Worm (Caenorhabditis elegans) whole organism, mixed stage, embryonic: Measurements from ENCODE around the gene hacl-1.

Experiments
- M03D4.4 ChIP-seq: sonication (generic microtip); optimal IDR thresholded peaks from 2 replicates; lab custom pipeline; 2017; ENCODE audit warnings: mild to moderate bottlenecking, missing genetic modification characterization, missing compliant biosample characterization
- bed-3 ChIP-seq: fragments of 200-800 bp; sonication (Bioruptor generic); optimal IDR thresholded peaks from 3 replicates; lab custom pipeline; 2018; ENCODE audit warnings: mild to moderate bottlenecking, missing genetic modification characterization, moderate library complexity, missing compliant biosample characterization
- blmp-1 ChIP-seq: fragments of 150-350 bp; optimal IDR thresholded peaks from 2 replicates; lab custom pipeline; 2014; ENCODE audit warnings: missing biosample characterization, missing genetic modification characterization
- ceh-39 ChIP-seq: fragments of 150-350 bp; optimal IDR thresholded peaks from 2 replicates; lab custom pipeline; 2014; ENCODE audit warnings: missing biosample characterization, missing genetic modification characterization
- ceh-43 ChIP-seq: fragments of 200-800 bp; sonication (Bioruptor generic); optimal IDR thresholded peaks from 2 replicates; lab custom pipeline; 2018; ENCODE audit warnings: mild to moderate bottlenecking, missing genetic modification characterization, moderate library complexity, missing compliant biosample characterization
- ceh-83 ChIP-seq: fragments of 200-800 bp; sonication (Bioruptor generic); optimal IDR thresholded peaks from 2 replicates; lab custom pipeline; 2018; ENCODE audit warnings: mild to moderate bottlenecking, missing genetic modification characterization, missing compliant biosample characterization
- ces-1 ChIP-seq: fragments of 150-350 bp; optimal IDR thresholded peaks from 2 replicates; lab custom pipeline; 2014; ENCODE audit warnings: missing biosample characterization, missing genetic modification reagents, missing genetic modification characterization
- cnd-1 ChIP-seq: fragments of 200-800 bp; sonication (Bioruptor generic); optimal IDR thresholded peaks from 2 replicates; lab custom pipeline; 2018; ENCODE audit warnings: mild to moderate bottlenecking, missing genetic modification characterization, missing compliant biosample characterization
- elt-3 ChIP-seq: fragments of 150-350 bp; optimal IDR thresholded peaks from 2 replicates; lab custom pipeline; 2014; ENCODE audit warnings: missing biosample characterization, missing genetic modification characterization
- flh-1 ChIP-seq: fragments of 200-800 bp; sonication (Bioruptor generic); optimal IDR thresholded peaks from 2 replicates; lab custom pipeline; 2018; ENCODE audit warnings: mild to moderate bottlenecking, missing genetic modification characterization, moderate library complexity, missing compliant biosample characterization
- ham-2 ChIP-seq: fragments of 200-800 bp; sonication (Bioruptor generic); optimal IDR thresholded peaks from 2 replicates; lab custom pipeline; 2018; ENCODE audit warnings: mild to moderate bottlenecking, missing genetic modification characterization, missing compliant biosample characterization
- hlh-1 ChIP-seq: fragments of 150-350 bp; optimal IDR thresholded peaks from 2 replicates; lab custom pipeline; 2014; ENCODE audit warnings: missing biosample characterization, missing genetic modification reagents, missing genetic modification characterization
- lin-13 ChIP-seq: fragments of 150-350 bp; optimal IDR thresholded peaks from 2 replicates; lab custom pipeline; 2014; ENCODE audit warnings: missing biosample characterization, missing genetic modification characterization
- lin-32 ChIP-seq: fragments of 200-800 bp; sonication (Bioruptor generic); optimal IDR thresholded peaks from 2 replicates; lab custom pipeline; 2018; ENCODE audit warnings: mild to moderate bottlenecking, missing genetic modification characterization, missing compliant biosample characterization
- lsy-2 ChIP-seq: fragments of 150-350 bp; optimal IDR thresholded peaks from 2 replicates; lab custom pipeline; 2014; ENCODE audit warnings: missing biosample characterization, missing genetic modification characterization
- mab-5 ChIP-seq: fragments of 150-350 bp; optimal IDR thresholded peaks from 2 replicates; lab custom pipeline; 2014; ENCODE audit warnings: missing biosample characterization, missing genetic modification characterization
- mep-1 ChIP-seq: fragments of 150-350 bp; optimal IDR thresholded peaks from 2 replicates; lab custom pipeline; 2017; ENCODE audit warnings: missing biosample characterization, missing genetic modification reagents, missing genetic modification characterization, inconsistent platforms
- mls-2 ChIP-seq: sonication (generic microtip); optimal IDR thresholded peaks from 2 replicates; lab custom pipeline; 2016; ENCODE audit warnings: mild to moderate bottlenecking, missing genetic modification characterization, moderate library complexity, missing compliant biosample characterization
- nhr-12 ChIP-seq: fragments of 150-350 bp; optimal IDR thresholded peaks from 2 replicates; lab custom pipeline; 2014; ENCODE audit warnings: missing biosample characterization, missing genetic modification characterization
- nhr-2 ChIP-seq: fragments of 150-350 bp; optimal IDR thresholded peaks from 2 replicates; lab custom pipeline; 2014; ENCODE audit warnings: missing biosample characterization, missing genetic modification characterization
- nhr-28 ChIP-seq: fragments of 150-350 bp; optimal IDR thresholded peaks from 2 replicates; lab custom pipeline; 2014; ENCODE audit warnings: missing biosample characterization, missing genetic modification characterization
- nhr-76 ChIP-seq: sonication (generic microtip); optimal IDR thresholded peaks from 2 replicates; lab custom pipeline; 2017; ENCODE audit warnings: missing biosample characterization, missing genetic modification characterization
- pha-4 ChIP-seq: fragments of 150-350 bp; optimal IDR thresholded peaks from 2 replicates; lab custom pipeline; 2018; ENCODE audit warnings: missing biosample characterization, missing genetic modification reagents, missing genetic modification characterization
- sem-2 ChIP-seq: fragments of 200-800 bp; sonication (Bioruptor generic); optimal IDR thresholded peaks from 2 replicates; lab custom pipeline; 2018; ENCODE audit warnings: mild to moderate bottlenecking, missing genetic modification characterization, missing compliant biosample characterization
- snpc-4 ChIP-seq: fragments of 150-350 bp; optimal IDR thresholded peaks from 2 replicates; lab custom pipeline; 2014; ENCODE audit warnings: missing biosample characterization, missing genetic modification characterization
- sptf-1 ChIP-seq: sonication (generic microtip); optimal IDR thresholded peaks from 2 replicates; lab custom pipeline; 2017; ENCODE audit warnings: mild to moderate bottlenecking, missing genetic modification characterization, moderate library complexity, missing compliant biosample characterization
- tbx-8 ChIP-seq: fragments of 200-800 bp; sonication (Bioruptor generic); optimal IDR thresholded peaks from 2 replicates; lab custom pipeline; 2018; ENCODE audit warnings: mild to moderate bottlenecking, missing genetic modification characterization, moderate library complexity, missing compliant biosample characterization
- unc-120 ChIP-seq: sonication (generic microtip); optimal IDR thresholded peaks from 2 replicates; lab custom pipeline; 2017; ENCODE audit warnings: missing genetic modification characterization, missing compliant biosample characterization; ENCODE audit not compliant: poor library complexity, severe bottlenecking
- unc-39 ChIP-seq: fragments of 150-350 bp; optimal IDR thresholded peaks from 2 replicates; lab custom pipeline; 2014; ENCODE audit warnings: missing biosample characterization, missing genetic modification characterization
- unc-62 ChIP-seq: fragments of 150-350 bp; optimal IDR thresholded peaks from 2 replicates; lab custom pipeline; 2014; ENCODE audit warnings: missing biosample characterization, missing genetic modification reagents, missing genetic modification characterization

The hacl-1 gene

DNA sequence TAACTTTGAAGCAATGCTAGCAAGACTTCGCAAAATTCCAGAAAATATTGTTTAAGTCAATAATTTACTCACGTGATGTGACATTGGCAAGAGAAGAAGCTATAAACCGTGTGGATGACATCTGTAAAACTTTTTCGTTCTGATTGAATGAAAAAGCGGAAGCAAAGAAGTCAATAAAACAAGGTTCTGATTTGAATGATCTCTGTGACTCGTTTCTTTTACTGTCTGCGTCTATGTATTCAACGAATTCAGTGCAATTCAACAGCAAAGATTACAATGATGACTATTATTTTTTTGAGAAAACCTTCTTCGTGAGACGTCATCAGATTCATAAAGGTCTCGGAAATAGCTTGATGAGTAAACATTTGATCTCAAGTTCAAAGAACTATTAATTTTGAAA lies at the start of gene hacl-1:
Gene hacl-1, minus strand, starts transcription at position 121 of the 400 bp plus-strand sequence.
- no peak for TF ChIP-seq nhr-12 (tag; lab: Kevin White, UChicago)
- TF ChIP-seq ces-1: no peak
- TF ChIP-seq cnd-1: no peak
- no peak for TF ChIP-seq pha-4
- TF ChIP-seq lin-13: no peak
- no peak for TF ChIP-seq blmp-1 (tag; lab: Kevin White, UChicago)
- TF ChIP-seq unc-62: no peak
- TF ChIP-seq, all 35 proteins: peak for 0

DNA sequence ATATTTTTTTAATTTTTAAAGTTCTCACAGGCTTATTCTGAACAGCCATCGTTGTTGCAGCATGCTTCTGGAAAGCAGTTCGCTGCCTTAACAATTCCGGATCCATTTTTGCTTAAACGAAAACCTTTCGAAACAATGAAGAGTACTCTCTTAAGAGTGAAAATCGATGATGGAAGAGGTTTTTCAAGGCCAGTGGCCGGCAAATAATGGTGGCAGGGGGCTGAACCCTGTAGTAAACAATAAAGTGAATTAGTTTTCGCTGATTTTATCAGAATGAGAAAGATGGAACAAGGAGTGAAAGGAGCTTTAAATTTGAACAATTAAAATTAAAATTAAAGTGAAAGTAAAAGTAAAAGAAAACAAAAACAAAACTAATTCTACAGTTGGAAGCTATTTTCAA lies 49.6 kb upstream of the hacl-1 start, which contains the start of gene gtf-2E2:
Gene gtf-2E2, minus strand, starts transcription at position 111 of the 400 bp plus-strand sequence.
- TF ChIP-seq M03D4.4 (tag; lab: Kevin White, UChicago): no peak
- TF ChIP-seq lsy-2 (tag; lab: Kevin White, UChicago): peak; percentile 8
- TF ChIP-seq ces-1: peak; percentile 59
- TF ChIP-seq tbx-8 (GFP tag; lab: Kevin White, UChicago): no peak
- no peak for TF ChIP-seq blmp-1 (tag; lab: Kevin White, UChicago)
- no peak for TF ChIP-seq unc-62
- no peak for TF ChIP-seq nhr-28 (tag; lab: Kevin White, UChicago)
- no peak for TF ChIP-seq mls-2 (tag; lab: Kevin White, UChicago)
- TF ChIP-seq lin-13: no peak
- TF ChIP-seq ceh-39 (tag; lab: Kevin White, UChicago): no peak
- no peak for TF ChIP-seq flh-1 (GFP tag; lab: Kevin White, UChicago)
- peak; percentile 58 for TF ChIP-seq sptf-1 (tag; lab: Kevin White, UChicago)
- TF ChIP-seq mab-5 (tag; lab: Kevin White, UChicago): no peak
- no peak for TF ChIP-seq elt-3 (tag; lab: Kevin White, UChicago)
- no peak for TF ChIP-seq lin-32 (GFP tag; lab: Kevin White, UChicago)
- no peak for TF ChIP-seq snpc-4
- no peak for TF ChIP-seq unc-39 (tag; lab: Kevin White, UChicago)
- TF ChIP-seq pha-4: no peak
- no peak for TF ChIP-seq nhr-76
- TF ChIP-seq sem-2: no peak
- no peak for TF ChIP-seq ham-2 (GFP tag; lab: Kevin White, UChicago)

DNA sequence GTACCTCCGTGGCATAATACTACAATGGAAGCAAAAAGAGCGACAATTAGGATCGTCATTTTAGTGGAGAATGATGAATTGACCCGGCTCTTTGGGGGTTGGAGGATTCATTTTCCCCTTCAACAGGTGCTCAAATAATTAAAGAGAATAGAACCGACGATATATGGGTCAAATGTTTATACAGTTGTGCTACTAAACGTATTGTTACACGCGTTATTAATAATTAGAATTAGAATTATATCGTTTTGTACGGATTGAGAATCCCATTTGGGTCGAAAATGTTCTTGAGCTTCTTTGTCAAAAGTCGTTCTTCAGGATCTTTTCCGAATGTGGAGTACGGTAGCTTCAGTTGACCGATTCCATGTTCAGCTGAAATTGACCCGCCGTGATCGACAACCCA lies 46.0 kb upstream of the hacl-1 start, which contains the start of gene Y62F5A.9:
Gene Y62F5A.9, minus strand, starts transcription at position 101 of the 400 bp plus-strand sequence.
- TF ChIP-seq lsy-2 (tag; lab: Kevin White, UChicago) (peak; percentile 4), M03D4.4 (tag; lab: Kevin White, UChicago) (no peak)

DNA sequence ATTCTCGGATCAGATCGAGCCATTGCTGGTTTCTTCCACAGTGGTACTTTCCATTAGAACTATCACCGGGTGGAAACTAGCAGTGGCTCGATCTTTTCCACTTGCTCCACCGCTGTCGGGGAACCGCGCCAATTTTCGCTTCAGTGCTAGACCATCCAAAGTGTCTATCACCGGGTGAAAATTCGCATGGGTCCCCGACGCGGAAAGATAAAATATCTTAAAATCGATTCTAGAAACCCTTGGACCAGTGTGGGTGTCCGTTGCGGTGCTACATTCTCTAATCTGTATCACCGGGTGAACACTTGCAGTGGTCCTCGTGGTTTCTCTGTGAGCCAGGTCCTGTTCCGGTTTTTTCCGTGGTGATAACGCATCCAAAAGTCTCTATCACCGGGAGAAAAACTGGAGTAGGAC lies 44.8 kb upstream of the hacl-1 start:
- TF ChIP-seq elt-3 (tag; lab: Kevin White, UChicago) (no peak), ceh-83 (GFP tag; lab: Kevin White, UChicago) (peak; percentile 86), hlh-1 (tag; lab: Kevin White, UChicago) (no peak), tbx-8 (GFP tag; lab: Kevin White, UChicago) (peak; percentile 35), mls-2 (tag; lab: Kevin White, UChicago) (peak; percentile 27), M03D4.4 (tag; lab: Kevin White, UChicago) (peak; percentile 34), snpc-4 (no peak), sem-2 (peak; percentile 60)
- TF ChIP-seq, all 35 proteins: peak for 5

DNA sequence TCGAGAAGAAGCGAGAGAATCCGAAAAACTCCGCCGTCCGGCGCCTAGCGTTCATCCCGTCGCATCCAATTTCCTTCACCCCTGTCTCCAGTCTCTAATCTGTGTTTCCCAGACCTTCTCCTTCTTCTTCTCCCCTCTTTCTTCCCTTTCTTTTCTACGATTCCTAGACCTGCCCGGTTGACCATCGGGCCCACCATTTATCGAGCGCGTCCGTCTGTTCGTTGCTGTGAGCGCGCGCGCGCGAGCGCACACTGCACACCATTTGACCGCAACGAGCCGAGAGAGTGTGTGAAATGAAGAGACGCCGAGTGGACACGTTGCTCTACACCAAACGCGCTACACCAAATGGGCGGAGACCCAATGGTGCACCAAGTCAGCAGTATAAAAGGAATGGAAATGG lies 44.4 kb upstream of the hacl-1 start:
- no peak for TF ChIP-seq lin-32 (GFP tag; lab: Kevin White, UChicago)
- peak; percentile 67 for TF ChIP-seq unc-62
- TF ChIP-seq sptf-1 (tag; lab: Kevin White, UChicago): peak; percentile 89
- no peak for TF ChIP-seq mab-5 (tag; lab: Kevin White, UChicago)
- TF ChIP-seq unc-120 (tag; lab: Kevin White, UChicago): peak; percentile 6
- no peak for TF ChIP-seq nhr-12 (tag; lab: Kevin White, UChicago)
- TF ChIP-seq mep-1 (tag; lab: Kevin White, UChicago): peak; percentile 62
- no peak for TF ChIP-seq sem-2
- TF ChIP-seq hlh-1 (tag; lab: Kevin White, UChicago): peak; percentile 60
- TF ChIP-seq ceh-39 (tag; lab: Kevin White, UChicago): peak; percentile 76
- peak; percentile 37 for TF ChIP-seq ham-2 (GFP tag; lab: Kevin White, UChicago)
- TF ChIP-seq cnd-1: peak; percentile 52
- TF ChIP-seq nhr-2 (tag; lab: Kevin White, UChicago): peak; percentile 46
- peak; percentile 40 for TF ChIP-seq mls-2 (tag; lab: Kevin White, UChicago)

DNA sequence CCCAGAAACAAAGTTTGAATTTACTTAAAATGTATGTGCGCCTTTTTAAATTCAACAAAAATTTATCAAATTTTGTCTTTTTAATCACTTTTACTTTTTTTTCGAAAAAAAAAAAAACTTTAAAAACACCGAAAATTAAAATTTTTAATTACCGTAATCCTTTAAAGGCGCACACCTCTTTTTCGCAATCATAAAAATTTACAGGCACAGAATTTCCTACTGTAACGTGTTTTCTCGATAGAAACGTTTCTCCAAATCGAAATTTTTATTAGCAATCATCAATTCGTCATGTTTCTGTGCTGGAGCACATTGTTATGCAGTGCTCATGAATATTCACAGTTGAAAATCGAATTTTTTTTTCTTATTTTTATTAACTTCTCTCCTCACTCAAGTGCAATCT lies 43.7 kb upstream of the hacl-1 start:
- TF ChIP-seq ces-1 (peak; percentile 36), ceh-43 (GFP tag; lab: Kevin White, UChicago) (no peak), bed-3 (no peak), elt-3 (tag; lab: Kevin White, UChicago) (no peak)
